Fruit fly (Drosophila melanogaster): Measurements from ENCODE around the gene rdgC.

Gene rdgC

DNA sequence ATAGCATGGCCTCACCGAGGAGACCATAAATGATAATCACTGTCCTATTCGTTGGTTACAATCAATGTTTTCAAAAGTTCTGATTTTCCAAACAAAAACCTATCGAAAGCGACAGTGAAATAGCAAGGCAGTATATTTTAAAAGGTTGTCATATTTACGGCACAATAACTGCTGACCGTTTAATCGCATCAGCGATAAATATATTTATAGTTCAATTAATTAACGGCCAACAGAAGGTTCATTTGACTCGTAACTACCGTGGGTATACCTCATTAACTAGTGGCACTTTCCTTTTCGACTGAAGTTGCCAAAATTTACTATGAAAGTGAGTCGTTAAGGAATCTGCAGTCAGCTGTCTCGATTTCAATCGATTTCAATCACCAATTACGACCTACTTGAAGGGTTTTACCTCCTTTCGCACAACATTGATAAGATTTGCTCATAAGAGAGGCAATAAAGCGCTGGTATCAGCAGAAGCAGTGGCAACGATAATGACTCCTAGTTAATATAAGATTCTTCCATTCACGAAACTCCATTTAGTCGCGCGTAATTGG, 24.4 kb upstream of the rdgC start, which contains the start of gene CG17147:
Gene CG17147, plus strand, starts transcription at position 535 of the 554 bp plus-strand sequence.
- TF ChIP-seq Blimp-1 (GFP tag; optimal IDR thresholded peaks at IDR 0.05) (no peak), CG3032 (tag; optimal IDR thresholded peaks at IDR 0.05) (no peak), Smox (GFP tag; optimal IDR thresholded peaks at IDR 0.05) (no peak), topi (GFP tag; optimal IDR thresholded peaks at IDR 0.05) (no peak), fd85E (GFP tag; optimal IDR thresholded peaks at IDR 0.05) (no peak), Eip75B (GFP tag; optimal IDR thresholded peaks at IDR 0.05) (no peak), CG15336 (GFP tag; IDR thresholded peaks at IDR 0.05) (no peak), pdm3 (GFP tag; optimal IDR thresholded peaks at IDR 0.05) (no peak), Eip78C (GFP tag) (no peak), CG4318 (GFP tag; optimal IDR thresholded peaks at IDR 0.05) (no peak), CG7368 (GFP tag; optimal IDR thresholded peaks at IDR 0.05) (no peak), vri (GFP tag; optimal IDR thresholded peaks at IDR 0.05) (no peak), CG32006 (GFP tag; optimal IDR thresholded peaks at IDR 0.05) (no peak), lz (GFP tag; optimal IDR thresholded peaks at IDR 0.05) (no peak), Hr38 (GFP tag; optimal IDR thresholded peaks at IDR 0.05) (no peak), dac (GFP tag; optimal IDR thresholded peaks at IDR 0.05) (no peak), Hr4 (GFP tag; optimal IDR thresholded peaks at IDR 0.05) (no peak)

DNA sequence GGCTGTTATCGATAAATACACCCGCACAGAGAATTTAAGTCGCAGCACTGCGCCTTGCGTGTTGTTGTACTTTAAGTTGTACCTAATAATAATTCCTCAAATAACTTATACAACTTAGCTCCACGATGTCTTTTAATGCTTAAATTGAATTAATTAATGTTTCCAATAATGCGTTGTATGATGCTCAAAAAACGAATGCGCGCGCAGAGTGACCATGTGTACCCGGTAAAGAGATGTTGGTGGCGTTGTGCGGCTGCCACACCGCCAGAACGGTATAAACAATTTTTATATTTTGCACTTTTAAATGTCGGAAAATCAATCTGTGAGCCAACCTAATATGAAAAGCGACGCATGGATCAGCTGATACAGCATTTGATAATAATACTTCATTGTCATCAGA, 21.7 kb upstream of the rdgC start:
- TF ChIP-seq CG8632 (GFP tag; optimal IDR thresholded peaks at IDR 0.05) = no peak
- no peak for TF ChIP-seq ss (GFP tag; optimal IDR thresholded peaks at IDR 0.05)
- TF ChIP-seq fkh (GFP tag; optimal IDR thresholded peaks at IDR 0.05) = no peak
- TF ChIP-seq OdsH (GFP tag; optimal IDR thresholded peaks at IDR 0.05) = no peak
- no peak for TF ChIP-seq CG6808 (GFP tag; optimal IDR thresholded peaks at IDR 0.05)
- TF ChIP-seq topi (GFP tag; optimal IDR thresholded peaks at IDR 0.05) = no peak
- no peak for TF ChIP-seq CG1621 (tag; optimal IDR thresholded peaks at IDR 0.05)
- no peak for TF ChIP-seq CG6276 (GFP tag; optimal IDR thresholded peaks at IDR 0.05)
- no peak for TF ChIP-seq Sox102F (GFP tag; optimal IDR thresholded peaks at IDR 0.05)
- TF ChIP-seq cyc (GFP tag; optimal IDR thresholded peaks at IDR 0.05) = no peak
- TF ChIP-seq Eip78C (GFP tag) = no peak
- TF ChIP-seq CG3032 (tag; optimal IDR thresholded peaks at IDR 0.05) = no peak
- TF ChIP-seq Eip75B (GFP tag; optimal IDR thresholded peaks at IDR 0.05) = no peak
- no peak for TF ChIP-seq fd85E (GFP tag; optimal IDR thresholded peaks at IDR 0.05)
- TF ChIP-seq Gug (GFP tag; IDR thresholded peaks at IDR 0.05) = no peak
- TF ChIP-seq CG11294 (GFP tag; IDR thresholded peaks at IDR 0.05) = no peak

DNA sequence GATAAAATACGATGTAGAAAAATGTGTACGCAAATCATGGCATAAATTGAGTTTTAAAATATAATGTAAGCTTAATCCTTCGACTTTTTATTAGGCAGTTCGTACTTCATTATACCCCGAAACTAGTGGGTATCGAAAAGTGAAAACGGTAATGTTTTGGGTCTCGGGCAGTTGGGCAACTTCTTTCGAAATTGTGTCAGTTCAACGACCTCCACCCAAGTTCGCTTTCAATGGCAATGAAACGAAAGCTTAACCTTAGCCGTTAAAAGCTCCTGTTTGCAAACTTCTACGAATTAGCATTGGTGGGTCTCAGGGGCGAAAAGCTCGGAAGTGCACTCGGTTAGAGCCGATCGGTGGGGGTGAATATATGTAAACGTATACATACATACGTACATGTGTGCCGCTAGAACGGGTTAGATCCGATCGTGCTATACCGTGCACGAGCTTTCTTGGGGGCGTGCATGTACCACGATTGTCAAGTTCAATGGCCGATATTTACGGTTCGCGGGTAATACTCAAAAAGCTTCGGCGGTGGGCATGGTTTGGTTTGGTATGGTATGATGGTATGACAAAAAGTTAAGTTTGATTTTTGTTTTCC, 17.6 kb upstream of the rdgC start:
- TF ChIP-seq esn (GFP tag; optimal IDR thresholded peaks at IDR 0.05) (peak; percentile 17), Blimp-1 (GFP tag; optimal IDR thresholded peaks at IDR 0.05) (peak; percentile 87), salr (GFP tag; optimal IDR thresholded peaks at IDR 0.05) (no peak), CG6792 (GFP tag; optimal IDR thresholded peaks at IDR 0.05) (no peak), acj6 (GFP tag; optimal IDR thresholded peaks at IDR 0.05) (no peak), CG8119 (GFP tag; IDR thresholded peaks at IDR 0.05) (no peak), net (GFP tag; optimal IDR thresholded peaks at IDR 0.05) (no peak), Ets96B (tag; optimal IDR thresholded peaks at IDR 0.05) (no peak), CG10631 (GFP tag; optimal IDR thresholded peaks at IDR 0.05) (no peak), CG16779 (tag; optimal IDR thresholded peaks at IDR 0.05) (no peak), CG6163 (GFP tag; IDR thresholded peaks at IDR 0.05) (0 out of 3 replicates have a peak, but pooled peaks have one; percentile 17), Hr39 (GFP tag; optimal IDR thresholded peaks at IDR 0.05) (no peak), Eip93F (GFP tag; optimal IDR thresholded peaks at IDR 0.05) (peak; percentile 76), CG9139 (GFP tag; optimal IDR thresholded peaks at IDR 0.05) (no peak), CG34406 (GFP tag; optimal IDR thresholded peaks at IDR 0.05) (no peak), Sox15 (GFP tag; optimal IDR thresholded peaks at IDR 0.05) (no peak), CG4318 (GFP tag; optimal IDR thresholded peaks at IDR 0.05) (no peak), Sox102F (GFP tag; optimal IDR thresholded peaks at IDR 0.05) (no peak), CG6808 (GFP tag; optimal IDR thresholded peaks at IDR 0.05) (no peak), Hr38 (GFP tag; optimal IDR thresholded peaks at IDR 0.05) (no peak), OdsH (GFP tag; optimal IDR thresholded peaks at IDR 0.05) (no peak), Hr4 (GFP tag; optimal IDR thresholded peaks at IDR 0.05) (no peak), Eip75B (GFP tag; optimal IDR thresholded peaks at IDR 0.05) (no peak), CG11294 (GFP tag; IDR thresholded peaks at IDR 0.05) (no peak), lz (GFP tag; optimal IDR thresholded peaks at IDR 0.05) (no peak), cyc (GFP tag; optimal IDR thresholded peaks at IDR 0.05) (no peak), CG8632 (GFP tag; optimal IDR thresholded peaks at IDR 0.05) (no peak), Lpt (GFP tag; optimal IDR thresholded peaks at IDR 0.05) (no peak), Smox (GFP tag; optimal IDR thresholded peaks at IDR 0.05) (no peak), Eip78C (GFP tag) (peak; percentile 74), CG3919 (GFP tag; optimal IDR thresholded peaks at IDR 0.05) (no peak), Gug (GFP tag; IDR thresholded peaks at IDR 0.05) (no peak), CG32006 (GFP tag; optimal IDR thresholded peaks at IDR 0.05) (no peak)
